Worm (Caenorhabditis elegans): Measurements from ENCODE around the gene C45G9.8.

DNA sequence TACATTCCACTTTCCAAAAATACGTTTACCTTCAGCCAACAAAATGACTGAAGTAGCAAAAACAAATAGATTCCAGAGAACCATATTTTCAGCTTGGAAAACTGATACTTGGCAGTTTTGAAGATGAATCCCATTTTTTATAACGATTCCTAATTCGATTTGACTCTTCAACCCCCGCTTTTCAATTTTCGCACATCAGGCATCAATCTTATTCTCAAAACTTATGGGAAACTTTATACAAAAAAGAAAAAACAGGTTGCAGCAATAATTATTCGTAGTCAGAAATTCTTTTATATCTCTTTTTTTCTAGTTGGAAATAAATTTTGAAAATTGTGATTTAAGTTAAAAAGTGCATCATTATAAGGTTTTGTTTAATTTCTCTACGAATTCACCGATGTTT, 8.4 kb upstream of the C45G9.8 start, which contains the start of gene C45G9.10:
- no peak for TF ChIP-seq nhr-76 (tag; optimal IDR thresholded peaks at IDR 0.05)
- TF ChIP-seq tbx-2 (tag; optimal IDR thresholded peaks at IDR 0.05), result no peak
- no peak for TF ChIP-seq snpc-4 (tag; optimal IDR thresholded peaks at IDR 0.05)
- TF ChIP-seq ceh-82 (tag; optimal IDR thresholded peaks at IDR 0.05), result no peak
- no peak for TF ChIP-seq nhr-237 (tag; optimal IDR thresholded peaks at IDR 0.05)
- TF ChIP-seq ama-1 (optimal IDR thresholded peaks at IDR 0.05), result no peak
- no peak for TF ChIP-seq pqm-1 (tag; optimal IDR thresholded peaks at IDR 0.05)
- no peak for TF ChIP-seq nhr-28 (tag; optimal IDR thresholded peaks at IDR 0.05)
- no peak for TF ChIP-seq zag-1 (tag; optimal IDR thresholded peaks at IDR 0.05)
